Worm (Caenorhabditis elegans) whole organism, young adult: ENCODE measurements around the gene K10D6.3.

Source experiments
- B0336.3 ChIP-seq: fragments of 200-800 bp; sonication (Bioruptor generic); IDR thresholded peaks from 2 replicates; pipeline ENCODE4 v1.3.6; 2022; ENCODE audit warnings: missing genetic modification characterization, missing compliant biosample characterization
- C17E4.6 ChIP-seq: fragments of 200-800 bp; sonication (Bioruptor generic); IDR thresholded peaks from 2 replicates; pipeline ENCODE4 v1.3.6; 2022; ENCODE audit warnings: missing genetic modification reagents, missing genetic modification characterization, missing compliant biosample characterization
- F10E7.11 ChIP-seq: sonication (generic microtip); optimal IDR thresholded peaks from 2 replicates; lab custom pipeline; 2017; ENCODE audit warnings: mild to moderate bottlenecking, missing genetic modification characterization, moderate library complexity, missing compliant biosample characterization
- F23B12.7 ChIP-seq: sonication (generic microtip); optimal IDR thresholded peaks from 2 replicates; lab custom pipeline; 2017; ENCODE audit warnings: missing genetic modification characterization, mild to moderate bottlenecking, missing compliant biosample characterization, antibody characterized with exemption, moderate library complexity; ENCODE audit not compliant: insufficient read depth
- Y79H2A.3 ChIP-seq: fragments of 200-800 bp; sonication (Bioruptor generic); conservative IDR thresholded peaks from 2 replicates; pipeline ENCODE4 v1.3.6; 2022; ENCODE audit warnings: missing genetic modification reagents, missing genetic modification characterization, missing compliant biosample characterization
- Y95B8A.8 ChIP-seq: fragments of 200-800 bp; sonication (Bioruptor generic); IDR thresholded peaks from 2 replicates; pipeline ENCODE4 v1.3.6; 2022; ENCODE audit warnings: missing genetic modification reagents, missing genetic modification characterization, missing compliant biosample characterization
- aptf-2 ChIP-seq: fragments of 200-800 bp; sonication (Bioruptor generic); conservative IDR thresholded peaks from 2 replicates; pipeline ENCODE4 v1.3.6; 2022; ENCODE audit warnings: missing genetic modification reagents, missing genetic modification characterization, missing compliant biosample characterization
- aptf-3 ChIP-seq: fragments of 200-800 bp; sonication (Bioruptor generic); IDR thresholded peaks from 2 replicates; pipeline ENCODE4 v1.3.6; 2022; ENCODE audit warnings: missing genetic modification characterization, missing compliant biosample characterization
- bed-1 ChIP-seq: fragments of 200-800 bp; sonication (Bioruptor generic); IDR thresholded peaks from 2 replicates; pipeline ENCODE4 v1.3.6; 2022; ENCODE audit warnings: missing genetic modification reagents, missing genetic modification characterization, missing compliant biosample characterization
- bed-2 ChIP-seq: fragments of 200-800 bp; sonication (Bioruptor generic); IDR thresholded peaks from 2 replicates; pipeline ENCODE4 v1.3.6; 2022; ENCODE audit warnings: missing genetic modification reagents, missing genetic modification characterization, missing compliant biosample characterization
- ccch-3 ChIP-seq: fragments of 200-800 bp; sonication (Bioruptor generic); optimal IDR thresholded peaks from 2 replicates; lab custom pipeline; 2018; ENCODE audit warnings: mild to moderate bottlenecking, missing genetic modification characterization, missing compliant biosample characterization
- ceh-100 ChIP-seq: fragments of 200-800 bp; sonication (Bioruptor generic); IDR thresholded peaks from 2 replicates; pipeline ENCODE4 v1.3.6; 2022; ENCODE audit warnings: missing genetic modification reagents, missing genetic modification characterization, missing compliant biosample characterization
- ceh-40 ChIP-seq: fragments of 200-800 bp; sonication (Bioruptor generic); IDR thresholded peaks from 2 replicates; pipeline ENCODE4 v1.3.6; 2022; ENCODE audit warnings: missing genetic modification characterization, missing compliant biosample characterization
- ceh-91 ChIP-seq: fragments of 200-800 bp; sonication (Bioruptor generic); IDR thresholded peaks from 2 replicates; pipeline ENCODE4 v1.3.6; 2022; ENCODE audit warnings: missing genetic modification reagents, missing genetic modification characterization, missing compliant biosample characterization
- die-1 ChIP-seq: sonication (generic microtip); optimal IDR thresholded peaks from 2 replicates; lab custom pipeline; 2016; ENCODE audit warnings: missing genotype, mild to moderate bottlenecking, missing genetic modification characterization, missing compliant biosample characterization
- dox-1 ChIP-seq: fragments of 200-800 bp; sonication (Bioruptor generic); IDR thresholded peaks from 2 replicates; pipeline ENCODE4 v1.3.6; 2022; ENCODE audit warnings: missing genetic modification reagents, missing genetic modification characterization, missing compliant biosample characterization
- dpff-1 ChIP-seq: sonication (generic microtip); optimal IDR thresholded peaks from 2 replicates; lab custom pipeline; 2017; ENCODE audit warnings: mild to moderate bottlenecking, missing genetic modification characterization, missing compliant biosample characterization
- him-1 ChIP-seq: sonication (generic microtip); optimal IDR thresholded peaks from 2 replicates; lab custom pipeline; 2016; ENCODE audit warnings: missing genotype, missing genetic modification reagents, missing genetic modification characterization, missing compliant biosample characterization
- hmg-1.2 ChIP-seq: fragments of 200-800 bp; sonication (Bioruptor generic); IDR thresholded peaks from 2 replicates; pipeline ENCODE4 v1.3.6; 2022; ENCODE audit warnings: missing genetic modification reagents, missing genetic modification characterization, missing compliant biosample characterization
- hrde-1 ChIP-seq: sonication (generic microtip); optimal IDR thresholded peaks from 2 replicates; lab custom pipeline; 2016; ENCODE audit warnings: missing genetic modification characterization, mild to moderate bottlenecking, missing compliant biosample characterization, moderate library complexity, missing genotype, missing genetic modification reagents, borderline replicate concordance
- hsf-1 ChIP-seq: fragments of 200-800 bp; sonication (Bioruptor generic); IDR thresholded peaks from 2 replicates; pipeline ENCODE4 v1.3.6; 2022; ENCODE audit warnings: missing genetic modification reagents, missing genetic modification characterization, missing compliant biosample characterization
- lir-1 ChIP-seq: fragments of 200-800 bp; sonication (Bioruptor generic); conservative IDR thresholded peaks from 2 replicates; pipeline ENCODE4 v1.3.6; 2022; ENCODE audit warnings: missing genetic modification reagents, missing genetic modification characterization, missing compliant biosample characterization
- madf-10 ChIP-seq: sonication (generic microtip); optimal IDR thresholded peaks from 2 replicates; lab custom pipeline; 2016; ENCODE audit warnings: mild to moderate bottlenecking, missing genetic modification characterization, missing compliant biosample characterization
- madf-8 ChIP-seq: fragments of 200-800 bp; sonication (Bioruptor generic); conservative IDR thresholded peaks from 2 replicates; pipeline ENCODE4 v1.3.6; 2022; ENCODE audit warnings: missing genetic modification reagents, missing genetic modification characterization, missing compliant biosample characterization
- pbrm-1 ChIP-seq: fragments of 200-800 bp; sonication (Bioruptor generic); IDR thresholded peaks from 2 replicates; pipeline ENCODE4 v1.3.6; 2022; ENCODE audit warnings: missing genetic modification reagents, missing genetic modification characterization, missing compliant biosample characterization
- pha-4 ChIP-seq: fragments of 150-350 bp; sonication (generic microtip); optimal IDR thresholded peaks from 2 replicates; lab custom pipeline; 2014; ENCODE audit warnings: missing biosample characterization, missing genetic modification reagents, missing genetic modification characterization
- rec-8 ChIP-seq, 2 experiments: sonication (generic microtip); optimal IDR thresholded peaks; 2 replicates each; lab custom pipeline; 2016; ENCODE audit warnings: mild to moderate bottlenecking in 2 of 2, missing genetic modification characterization in 2 of 2, missing genetic modification reagents in 2 of 2, missing genotype in 2 of 2, missing biosample characterization in 1 of 2, missing compliant biosample characterization in 1 of 2, moderate library complexity in 1 of 2
- repo-1 ChIP-seq: sonication (generic microtip); optimal IDR thresholded peaks from 2 replicates; lab custom pipeline; 2017; ENCODE audit warnings: mild to moderate bottlenecking, missing genetic modification characterization, missing compliant biosample characterization
- snpc-1.3 ChIP-seq: sonication (generic microtip); optimal IDR thresholded peaks from 2 replicates; lab custom pipeline; 2017; ENCODE audit warnings: missing genetic modification characterization, mild to moderate bottlenecking, missing compliant biosample characterization, antibody characterized with exemption, moderate library complexity, missing genotype, missing genetic modification reagents; ENCODE audit not compliant: insufficient read depth
- unc-130 ChIP-seq: sonication (generic microtip); optimal IDR thresholded peaks from 2 replicates; lab custom pipeline; 2016; ENCODE audit warnings: missing genetic modification reagents, missing genetic modification characterization, missing compliant biosample characterization
- xnd-1 ChIP-seq: sonication (generic microtip); optimal IDR thresholded peaks from 2 replicates; lab custom pipeline; 2016; ENCODE audit warnings: missing genotype, missing genetic modification reagents, missing genetic modification characterization, missing compliant biosample characterization
- ztf-3 ChIP-seq: fragments of 200-800 bp; sonication (Bioruptor generic); optimal IDR thresholded peaks from 2 replicates; lab custom pipeline; 2018; ENCODE audit warnings: mild to moderate bottlenecking, missing genetic modification characterization, missing compliant biosample characterization
- ztf-6 ChIP-seq: fragments of 200-800 bp; sonication (Bioruptor generic); IDR thresholded peaks from 2 replicates; pipeline ENCODE4 v1.3.6; 2022; ENCODE audit warnings: missing genetic modification reagents, missing genetic modification characterization, missing compliant biosample characterization

Gene K10D6.3

DNA sequence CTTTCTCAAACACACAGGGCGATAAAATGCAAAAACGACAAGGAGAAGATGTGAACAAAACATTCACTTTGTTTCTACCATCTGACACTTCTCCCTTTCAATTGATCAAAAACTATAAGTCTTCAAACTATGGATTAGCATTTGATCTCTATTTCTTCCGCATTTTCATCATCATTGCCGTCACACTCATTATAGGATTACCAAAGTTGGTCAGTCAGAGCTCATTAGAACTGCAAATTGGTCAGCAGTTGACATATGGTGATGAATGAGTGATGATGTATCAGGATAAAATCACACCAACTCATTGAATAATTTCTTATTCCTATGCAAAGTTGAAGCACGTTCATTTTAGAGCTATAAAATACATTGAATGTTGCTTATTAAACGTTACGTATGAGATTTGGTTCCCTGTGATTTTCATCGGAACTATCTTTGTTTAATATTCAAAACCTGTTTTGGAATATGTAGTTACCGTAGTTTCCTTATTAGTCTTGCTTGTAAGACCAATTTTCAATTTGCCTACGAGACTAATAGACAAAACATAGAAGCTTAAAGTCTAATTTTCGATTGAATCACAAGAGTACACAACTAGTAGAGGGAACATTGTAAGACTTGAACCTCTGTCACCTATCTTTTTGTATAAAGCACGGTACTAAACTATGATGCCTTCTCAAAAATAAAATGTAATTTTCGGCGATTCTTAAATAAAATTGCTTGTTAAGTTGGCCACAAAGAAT lies 9.2 kb downstream of the K10D6.3 start:
- no peak for TF ChIP-seq lir-1 (GFP tag; lab: Robert Waterston, UW)
- TF ChIP-seq, all 124 proteins: peak for 0

DNA sequence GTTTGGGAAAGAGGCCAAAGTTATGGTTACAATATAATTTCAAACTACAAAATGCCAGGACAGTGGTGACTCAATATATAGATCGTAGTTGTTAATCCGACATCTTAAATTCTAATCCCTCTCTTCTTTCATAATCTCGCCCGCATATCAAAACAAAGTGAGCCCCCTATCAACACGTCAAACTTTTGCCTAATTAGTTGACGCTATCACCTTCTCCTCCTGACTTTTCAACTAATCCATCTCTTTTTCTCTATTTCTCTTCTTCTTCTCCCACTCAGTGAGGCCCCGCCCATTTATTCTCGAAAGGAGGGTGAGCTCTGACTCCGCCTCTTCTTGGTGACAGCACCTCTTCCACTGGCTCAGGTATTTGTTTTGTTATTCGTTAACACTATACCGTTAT lies 10.9 kb downstream of the K10D6.3 start:
- no peak for TF ChIP-seq unc-130
- TF ChIP-seq hmg-1.2 = 0 out of 2 replicates have a peak, but pooled peaks have one; percentile 11
- TF ChIP-seq C17E4.6 (GFP tag; lab: Robert Waterston, UW) = no peak
- no peak for TF ChIP-seq dpff-1 (tag; lab: Kevin White, UChicago)
- no peak for TF ChIP-seq Y79H2A.3 (GFP tag; lab: Robert Waterston, UW)
- TF ChIP-seq xnd-1 (tag; lab: Kevin White, UChicago) = no peak
- TF ChIP-seq, all 124 proteins: peak for 1

DNA sequence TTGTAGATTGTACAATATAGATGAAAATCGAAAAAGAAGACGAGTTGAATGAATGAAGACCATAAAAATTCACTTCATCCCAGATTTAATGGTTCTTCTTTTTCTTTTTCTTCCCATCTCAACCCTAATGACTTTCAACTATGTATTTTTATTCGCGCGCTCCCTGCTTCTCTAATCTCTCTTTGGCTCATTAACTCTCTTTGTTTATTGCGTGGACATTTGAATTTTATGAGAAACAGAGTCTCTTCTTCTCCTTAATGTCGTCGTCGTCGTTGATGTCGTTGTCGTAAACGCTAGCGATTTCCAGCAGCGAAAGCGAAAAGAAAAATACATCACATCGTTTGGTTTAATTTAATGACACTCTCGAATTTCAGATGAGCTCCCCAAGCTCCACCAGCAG lies 14.2 kb downstream of the K10D6.3 start:
- no peak for TF ChIP-seq rec-8 (tag; optimal IDR thresholded peaks at IDR 0.05; lab: Kevin White, UChicago)
- no peak for TF ChIP-seq bed-1 (GFP tag; lab: Robert Waterston, UW)
- TF ChIP-seq repo-1 (tag; lab: Kevin White, UChicago) = no peak
- no peak for TF ChIP-seq F23B12.7 (tag; lab: Kevin White, UChicago)
- TF ChIP-seq aptf-2 (GFP tag; lab: Robert Waterston, UW) = no peak
- TF ChIP-seq him-1 (tag; lab: Kevin White, UChicago) = no peak
- TF ChIP-seq F10E7.11 (tag; lab: Kevin White, UChicago) = no peak
- no peak for TF ChIP-seq pha-4 (tag; lab: Kevin White, UChicago)
- no peak for TF ChIP-seq ceh-40 (GFP tag; lab: Robert Waterston, UW)
- TF ChIP-seq ztf-3 (GFP tag; lab: Kevin White, UChicago) = no peak
- TF ChIP-seq ceh-100 (GFP tag; lab: Robert Waterston, UW) = no peak

DNA sequence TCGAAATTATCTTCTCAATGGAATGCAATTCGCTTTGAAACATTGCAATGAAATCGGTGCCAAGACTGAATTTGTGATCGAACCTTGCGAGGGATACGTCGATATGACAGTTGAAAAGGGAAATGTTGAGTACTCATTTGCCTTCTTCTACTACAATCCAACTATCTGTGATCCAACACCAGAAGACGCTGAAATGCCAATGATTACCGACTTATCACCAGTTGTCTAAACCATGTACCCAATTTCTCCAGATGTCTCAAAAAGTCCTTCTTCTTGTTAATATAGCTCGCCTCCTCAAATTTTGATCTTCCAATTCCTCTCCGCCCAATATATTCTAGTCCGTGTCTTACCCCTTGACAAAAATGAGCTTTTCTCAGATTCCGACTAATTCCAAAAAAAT lies 15.7 kb downstream of the K10D6.3 start:
- TF ChIP-seq hrde-1 (no peak), pbrm-1 (GFP tag; lab: Robert Waterston, UW) (no peak), aptf-3 (GFP tag; lab: Robert Waterston, UW) (no peak), madf-10 (no peak), hsf-1 (GFP tag; lab: Robert Waterston, UW) (no peak)

DNA sequence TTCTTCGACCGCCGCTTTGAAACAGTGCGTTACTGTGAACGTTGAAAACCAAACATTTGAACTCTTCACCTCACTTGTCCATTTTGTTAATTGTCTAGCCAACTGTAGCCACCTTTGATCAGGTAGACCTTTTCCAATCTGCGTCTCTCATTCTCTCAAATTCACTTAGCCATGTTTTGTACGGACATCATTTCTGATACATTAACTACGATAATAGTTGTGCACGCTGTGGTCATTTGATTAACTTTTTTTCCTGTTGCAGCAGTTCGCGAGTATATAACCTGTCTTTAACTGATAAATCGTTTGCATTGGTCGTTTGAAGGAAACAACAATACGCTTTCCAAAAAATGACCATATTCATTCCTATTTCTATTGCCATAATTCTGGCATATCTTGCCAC lies 17.0 kb downstream of the K10D6.3 start, which contains the start of gene cyp-29A2:
Gene cyp-29A2, plus strand, starts transcription at position 190 of the 400 bp plus-strand sequence.
- TF ChIP-seq bed-2 (GFP tag; lab: Robert Waterston, UW) = no peak
- TF ChIP-seq B0336.3 (GFP tag; lab: Robert Waterston, UW) = no peak
- TF ChIP-seq snpc-1.3 = no peak
- no peak for TF ChIP-seq ccch-3 (GFP tag; lab: Kevin White, UChicago)
- no peak for TF ChIP-seq dox-1 (GFP tag; lab: Robert Waterston, UW)
- TF ChIP-seq ceh-91 = no peak
- TF ChIP-seq madf-8 (GFP tag; lab: Robert Waterston, UW) = no peak
- no peak for TF ChIP-seq F23B12.7 (tag; lab: Kevin White, UChicago)
- TF ChIP-seq die-1 (tag; lab: Kevin White, UChicago) = no peak
- no peak for TF ChIP-seq Y79H2A.3 (GFP tag; lab: Robert Waterston, UW)
- TF ChIP-seq Y95B8A.8 (GFP tag; lab: Robert Waterston, UW) = no peak
- TF ChIP-seq ztf-6 (GFP tag; lab: Robert Waterston, UW) = no peak
- TF ChIP-seq, all 124 proteins: peak for 0
